Worm (Caenorhabditis elegans) whole organism, young adult: ENCODE measurements around the gene nhr-133.

Experiments used
- F23B12.7 ChIP-seq: sonication (generic microtip); optimal IDR thresholded peaks from 2 replicates; lab custom pipeline; 2017; ENCODE audit warnings: missing genetic modification characterization, mild to moderate bottlenecking, missing compliant biosample characterization, antibody characterized with exemption, moderate library complexity; ENCODE audit not compliant: insufficient read depth
- F37B4.10 ChIP-seq: fragments of 200-800 bp; sonication (Bioruptor generic); IDR thresholded peaks from 2 replicates; pipeline ENCODE4 v1.3.6; 2022; ENCODE audit warnings: missing genetic modification characterization, missing compliant biosample characterization
- F52B5.7 ChIP-seq: sonication (generic microtip); optimal IDR thresholded peaks from 2 replicates; lab custom pipeline; 2016; ENCODE audit warnings: mild to moderate bottlenecking, missing genetic modification characterization, missing compliant biosample characterization
- K12H6.12 ChIP-seq: fragments of 200-800 bp; sonication (Bioruptor generic); optimal IDR thresholded peaks from 2 replicates; lab custom pipeline; 2018; ENCODE audit warnings: mild to moderate bottlenecking, missing genetic modification characterization, missing compliant biosample characterization
- akir-1 ChIP-seq: fragments of 200-800 bp; sonication (Bioruptor generic); optimal IDR thresholded peaks from 2 replicates; lab custom pipeline; 2018; ENCODE audit warnings: mild to moderate bottlenecking, missing genetic modification characterization, moderate library complexity, missing compliant biosample characterization
- aptf-3 ChIP-seq: fragments of 200-800 bp; sonication (Bioruptor generic); IDR thresholded peaks from 2 replicates; pipeline ENCODE4 v1.3.6; 2022; ENCODE audit warnings: missing genetic modification characterization, missing compliant biosample characterization
- attf-5 ChIP-seq: fragments of 200-800 bp; sonication (Bioruptor generic); optimal IDR thresholded peaks from 2 replicates; lab custom pipeline; 2018; ENCODE audit warnings: mild to moderate bottlenecking, missing genetic modification characterization, missing compliant biosample characterization
- cebp-1 ChIP-seq, 2 experiments: fragments of 200-800 bp in 1 of 2; sonication (Bioruptor generic) in 1 of 2; sonication (generic microtip) in 1 of 2; IDR thresholded peaks in 1 of 2; optimal IDR thresholded peaks in 1 of 2; 2 replicates each; pipeline versions ENCODE4 v1.3.6 to Lab custom; 2017 to 2022; ENCODE audit warnings: missing compliant biosample characterization in 2 of 2, missing genetic modification characterization in 2 of 2, mild to moderate bottlenecking in 1 of 2, missing genetic modification reagents in 1 of 2, moderate library complexity in 1 of 2
- ceh-58 ChIP-seq: fragments of 200-800 bp; sonication (Bioruptor generic); IDR thresholded peaks from 2 replicates; pipeline ENCODE4 v1.3.6; 2022; ENCODE audit warnings: missing genetic modification characterization, missing compliant biosample characterization
- ceh-79 ChIP-seq: sonication (generic microtip); optimal IDR thresholded peaks from 2 replicates; lab custom pipeline; 2017; ENCODE audit warnings: mild to moderate bottlenecking, missing genetic modification characterization, missing compliant biosample characterization
- dox-1 ChIP-seq: fragments of 200-800 bp; sonication (Bioruptor generic); IDR thresholded peaks from 2 replicates; pipeline ENCODE4 v1.3.6; 2022; ENCODE audit warnings: missing genetic modification reagents, missing genetic modification characterization, missing compliant biosample characterization
- ets-4 ChIP-seq: fragments of 200-800 bp; sonication (Bioruptor generic); optimal IDR thresholded peaks from 2 replicates; lab custom pipeline; 2018; ENCODE audit warnings: mild to moderate bottlenecking, missing genetic modification characterization, missing compliant biosample characterization
- gei-17 ChIP-seq: fragments of 200-800 bp; sonication (Bioruptor generic); optimal IDR thresholded peaks from 2 replicates; lab custom pipeline; 2018; ENCODE audit warnings: mild to moderate bottlenecking, missing genetic modification characterization, missing compliant biosample characterization
- hlh-26 ChIP-seq: fragments of 200-800 bp; sonication (Bioruptor generic); conservative IDR thresholded peaks from 2 replicates; pipeline ENCODE4 v1.3.6; 2022; ENCODE audit warnings: missing genetic modification reagents, missing genetic modification characterization, missing compliant biosample characterization
- hmg-1.2 ChIP-seq: fragments of 200-800 bp; sonication (Bioruptor generic); IDR thresholded peaks from 2 replicates; pipeline ENCODE4 v1.3.6; 2022; ENCODE audit warnings: missing genetic modification reagents, missing genetic modification characterization, missing compliant biosample characterization
- hsf-1 ChIP-seq: fragments of 200-800 bp; sonication (Bioruptor generic); IDR thresholded peaks from 2 replicates; pipeline ENCODE4 v1.3.6; 2022; ENCODE audit warnings: missing genetic modification reagents, missing genetic modification characterization, missing compliant biosample characterization
- let-526 ChIP-seq: fragments of 200-800 bp; sonication (Bioruptor generic); IDR thresholded peaks from 2 replicates; pipeline ENCODE4 v1.3.6; 2022; ENCODE audit warnings: missing genetic modification reagents, missing genetic modification characterization, missing compliant biosample characterization
- lin-26 ChIP-seq: fragments of 200-800 bp; sonication (Bioruptor generic); IDR thresholded peaks from 2 replicates; pipeline ENCODE4 v1.3.6; 2022; ENCODE audit warnings: missing genetic modification reagents, missing genetic modification characterization, missing compliant biosample characterization
- madf-3 ChIP-seq: fragments of 200-800 bp; sonication (Bioruptor generic); IDR thresholded peaks from 2 replicates; pipeline ENCODE4 v1.3.6; 2022; ENCODE audit warnings: missing genetic modification reagents, missing genetic modification characterization, missing compliant biosample characterization
- madf-6 ChIP-seq: fragments of 200-800 bp; sonication (Bioruptor generic); IDR thresholded peaks from 2 replicates; pipeline ENCODE4 v1.3.6; 2022; ENCODE audit warnings: missing genetic modification reagents, missing genetic modification characterization, missing compliant biosample characterization
- mcd-1 ChIP-seq: fragments of 200-800 bp; sonication (Bioruptor generic); IDR thresholded peaks from 2 replicates; pipeline ENCODE4 v1.3.6; 2022; ENCODE audit warnings: missing genetic modification reagents, missing genetic modification characterization, missing compliant biosample characterization
- nhr-27 ChIP-seq: fragments of 200-800 bp; sonication (Bioruptor generic); optimal IDR thresholded peaks from 2 replicates; lab custom pipeline; 2018; ENCODE audit warnings: mild to moderate bottlenecking, missing genetic modification characterization, moderate library complexity, missing compliant biosample characterization
- nhr-80 ChIP-seq: sonication (generic microtip); optimal IDR thresholded peaks from 2 replicates; lab custom pipeline; 2016; ENCODE audit warnings: missing genetic modification characterization, missing compliant biosample characterization
- pha-4 ChIP-seq: fragments of 150-350 bp; sonication (generic microtip); optimal IDR thresholded peaks from 2 replicates; lab custom pipeline; 2014; ENCODE audit warnings: missing biosample characterization, missing genetic modification reagents, missing genetic modification characterization
- rec-8 ChIP-seq, 2 experiments: sonication (generic microtip); optimal IDR thresholded peaks; 2 replicates each; lab custom pipeline; 2016; ENCODE audit warnings: mild to moderate bottlenecking in 2 of 2, missing genetic modification characterization in 2 of 2, missing genetic modification reagents in 2 of 2, missing genotype in 2 of 2, missing biosample characterization in 1 of 2, missing compliant biosample characterization in 1 of 2, moderate library complexity in 1 of 2
- snpc-1.1 ChIP-seq: sonication (generic microtip); optimal IDR thresholded peaks from 2 replicates; lab custom pipeline; 2017; ENCODE audit warnings: missing genetic modification characterization, mild to moderate bottlenecking, missing compliant biosample characterization, antibody characterized with exemption, moderate library complexity, missing genotype, missing genetic modification reagents; ENCODE audit not compliant: insufficient read depth
- tbp1 ChIP-seq: fragments of 200-800 bp; sonication (Bioruptor generic); optimal IDR thresholded peaks from 2 replicates; lab custom pipeline; 2018; ENCODE audit warnings: mild to moderate bottlenecking, missing genetic modification characterization, missing compliant biosample characterization
- tbx-9 ChIP-seq: sonication (generic microtip); optimal IDR thresholded peaks from 2 replicates; lab custom pipeline; 2016; ENCODE audit warnings: borderline replicate concordance, missing genetic modification characterization, inconsistent platforms, missing compliant biosample characterization
- unc-62 ChIP-seq: fragments of 150-350 bp; optimal IDR thresholded peaks from 2 replicates; lab custom pipeline; 2014; ENCODE audit warnings: missing biosample characterization, missing genetic modification reagents, missing genetic modification characterization
- zfh-2 ChIP-seq: fragments of 200-800 bp; sonication (Bioruptor generic); conservative IDR thresholded peaks from 2 replicates; pipeline ENCODE4 v1.3.6; 2022; ENCODE audit warnings: missing genetic modification reagents, missing genetic modification characterization, missing compliant biosample characterization
- ztf-18 ChIP-seq: sonication (generic microtip); optimal IDR thresholded peaks from 2 replicates; lab custom pipeline; 2016; ENCODE audit warnings: missing genotype, mild to moderate bottlenecking, missing genetic modification characterization, missing compliant biosample characterization

The nhr-133 gene

DNA sequence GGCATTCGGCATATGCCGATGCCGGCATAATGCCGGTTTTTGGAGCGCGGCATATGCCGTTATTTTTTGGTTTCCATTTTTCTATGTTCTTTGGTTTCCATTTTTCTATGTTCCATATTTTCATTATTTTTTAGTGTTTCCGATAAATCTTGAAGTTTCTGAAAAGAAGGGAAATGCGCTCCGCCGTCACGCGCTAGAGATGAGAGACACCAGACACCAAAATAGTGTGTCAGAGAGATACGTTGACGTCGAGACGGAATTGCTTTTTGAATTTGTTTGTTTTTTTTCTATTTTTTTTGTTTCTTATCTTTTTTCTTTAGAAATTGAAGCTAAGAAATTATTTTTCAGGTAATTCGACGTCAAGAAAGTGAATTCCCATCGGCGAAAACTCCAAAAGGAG is 43.3 kb upstream of the nhr-133 start, which contains the start of gene F41B5.1:
F41B5.1 (plus strand) TSS at position 343 of the 400 bp plus-strand sequence.
- TF ChIP-seq mcd-1 (GFP tag; lab: Robert Waterston, UW) (0 out of 2 replicates have a peak, but pooled peaks have one; percentile 10), hmg-1.2 (GFP tag; lab: Robert Waterston, UW) (peak; percentile 85)

- TF ChIP-seq cebp-1 (GFP tag; IDR thresholded peaks at IDR 0.05; lab: Robert Waterston, UW) (no peak), cebp-1 (tag; optimal IDR thresholded peaks at IDR 0.05; lab: Kevin White, UChicago) (peak; percentile 35), hlh-26 (GFP tag; lab: Robert Waterston, UW) (no peak), gei-17 (GFP tag; lab: Kevin White, UChicago) (no peak), F52B5.7 (tag; lab: Kevin White, UChicago) (no peak), madf-3 (GFP tag; lab: Robert Waterston, UW) (no peak), mcd-1 (GFP tag; lab: Robert Waterston, UW) (no peak), rec-8 (tag; optimal IDR thresholded peaks at IDR 0.05; lab: Kevin White, UChicago) (no peak), zfh-2 (GFP tag; lab: Robert Waterston, UW) (peak; percentile 68)
These were observed 42.7 kb upstream of the nhr-133 start, which contains the start of gene str-253 for ce11 chrV:2254553-2255124. Gene str-253, minus strand, starts transcription at chrV:2254603.

DNA sequence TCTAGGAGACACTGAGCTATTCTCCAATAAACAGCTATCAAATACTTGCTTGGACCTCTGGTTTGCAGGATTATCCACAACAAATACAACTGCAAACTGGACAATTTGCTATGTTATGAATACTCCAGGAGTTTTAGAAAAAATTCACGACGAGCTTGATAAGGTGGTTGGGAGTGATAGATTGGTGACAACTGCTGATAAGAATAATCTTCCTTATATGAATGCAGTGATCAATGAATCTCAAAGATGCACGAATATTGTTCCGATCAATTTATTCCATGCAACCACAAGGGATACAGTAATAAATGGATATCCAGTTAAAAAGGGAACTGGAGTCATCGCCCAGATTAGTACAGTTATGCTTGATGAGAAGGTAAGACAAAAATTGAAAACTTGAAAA is 39.9 kb upstream of the nhr-133 start:
- TF ChIP-seq pha-4 (tag; lab: Kevin White, UChicago) (no peak), nhr-80 (tag; lab: Kevin White, UChicago) (peak; percentile 31), let-526 (GFP tag; lab: Robert Waterston, UW) (no peak), gei-17 (GFP tag; lab: Kevin White, UChicago) (no peak), ceh-79 (tag; lab: Kevin White, UChicago) (no peak), snpc-1.1 (tag; lab: Kevin White, UChicago) (no peak), ceh-58 (GFP tag; lab: Robert Waterston, UW) (no peak), akir-1 (no peak), tbp1 (GFP tag; lab: Kevin White, UChicago) (no peak)

DNA sequence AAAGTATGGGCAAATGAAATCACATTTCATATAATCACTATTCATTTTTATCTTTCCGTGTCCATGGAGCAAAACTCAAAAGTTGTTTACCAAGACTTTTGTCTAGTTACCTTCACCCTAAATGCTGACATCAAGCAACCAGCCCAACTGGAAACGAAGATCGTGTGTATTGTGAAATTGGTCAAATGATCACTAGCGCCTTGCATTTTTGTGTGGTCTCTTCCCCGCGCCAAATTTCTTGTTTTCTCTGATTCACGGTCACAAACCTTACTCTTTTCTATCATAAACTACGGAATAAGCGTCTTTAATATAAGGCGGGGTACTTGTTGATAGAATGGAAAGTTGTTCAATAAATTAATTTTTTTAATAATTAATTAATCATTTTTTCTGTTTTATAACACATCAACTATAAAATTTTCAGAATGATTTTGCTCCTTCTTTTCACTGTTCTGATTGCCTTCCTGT is 38.2 kb upstream of the nhr-133 start, which contains the start of gene cyp-33C7:
cyp-33C7 (plus strand) TSS at position 415 of the 465 bp plus-strand sequence.
- TF ChIP-seq cebp-1 (GFP tag; IDR thresholded peaks at IDR 0.05; lab: Robert Waterston, UW) (peak; percentile 95), cebp-1 (tag; optimal IDR thresholded peaks at IDR 0.05; lab: Kevin White, UChicago) (peak; percentile 96), tbx-9 (tag; lab: Kevin White, UChicago) (no peak), dox-1 (GFP tag; lab: Robert Waterston, UW) (0 out of 2 replicates have a peak, but pooled peaks have one; percentile 46), hsf-1 (GFP tag; lab: Robert Waterston, UW) (no peak), F23B12.7 (tag; lab: Kevin White, UChicago) (peak; percentile 9), hmg-1.2 (GFP tag; lab: Robert Waterston, UW) (peak; percentile 18; the same call in 1 of the 2 replicates), attf-5 (GFP tag; lab: Kevin White, UChicago) (peak; percentile 56), pha-4 (tag; lab: Kevin White, UChicago) (peak; percentile 62), unc-62 (GFP tag; lab: Kevin White, UChicago) (peak; percentile 28), mcd-1 (GFP tag; lab: Robert Waterston, UW) (0 out of 2 replicates have a peak, but pooled peaks have one; percentile 11), nhr-80 (tag; lab: Kevin White, UChicago) (peak; percentile 85)

DNA sequence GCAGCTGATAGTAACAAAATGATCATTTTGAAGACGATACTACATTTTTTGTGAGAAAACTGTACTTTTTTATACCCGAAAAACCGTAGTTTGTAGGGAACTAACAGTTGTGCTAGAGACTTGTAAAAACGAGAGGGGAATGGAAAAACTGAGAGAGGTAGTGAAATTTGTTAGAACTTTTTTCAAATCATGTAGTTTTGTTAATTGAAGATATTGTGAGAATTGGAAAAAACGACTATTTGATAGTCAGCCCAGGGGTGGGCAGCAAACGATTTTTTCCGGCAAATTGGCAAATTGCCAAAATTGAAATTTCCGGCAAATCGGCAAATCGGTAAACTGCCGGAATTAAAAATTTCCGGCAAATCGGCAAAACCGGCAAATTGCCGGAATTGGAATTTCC is 37.4 kb upstream of the nhr-133 start, which contains the start of gene cyp-33C6:
cyp-33C6 (minus strand) TSS at position 101 of the 400 bp plus-strand sequence.
- TF ChIP-seq lin-26 (GFP tag; lab: Robert Waterston, UW), result no peak

DNA sequence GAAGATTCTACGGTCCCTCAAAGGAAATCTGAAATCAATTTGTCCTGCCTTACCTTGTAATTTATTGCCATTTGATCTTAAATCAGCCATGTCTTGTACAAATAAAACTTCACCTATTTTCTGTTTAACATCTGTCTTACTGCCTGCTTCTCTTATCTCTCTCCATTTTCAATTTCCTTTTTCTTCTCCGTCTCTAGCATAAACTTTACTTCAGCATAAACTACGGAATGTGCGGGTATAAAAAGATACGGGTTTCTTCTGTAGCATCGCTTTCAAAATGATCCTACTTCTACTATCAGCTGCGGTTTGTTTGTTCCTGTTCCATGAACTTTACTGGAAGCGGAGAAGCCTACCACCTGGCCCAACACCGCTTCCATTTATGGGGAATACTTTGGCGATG is 32.8 kb upstream of the nhr-133 start, which contains the start of gene cyp-33C5:
cyp-33C5 (plus strand) TSS at position 254 of the 400 bp plus-strand sequence.
- TF ChIP-seq ets-4 (no peak), nhr-27 (tag; lab: Kevin White, UChicago) (no peak), madf-6 (GFP tag; lab: Robert Waterston, UW) (no peak), nhr-80 (tag; lab: Kevin White, UChicago) (peak; percentile 4), ztf-18 (tag; lab: Kevin White, UChicago) (no peak), aptf-3 (no peak), hmg-1.2 (GFP tag; lab: Robert Waterston, UW) (peak; percentile 80; the same call in 1 of the 2 replicates), K12H6.12 (no peak), lin-26 (GFP tag; lab: Robert Waterston, UW) (no peak), F37B4.10 (no peak)
